Fruit fly (Drosophila melanogaster) S2 (cell line): ENCODE measurements around the gene CG42354.
A peak's percentile ranks its signal among the peaks of the same experiment; 100 is the strongest.

Experiments
- CG8478 ChIP-seq: fragments of >200 bp; optimal IDR thresholded peaks from 2 replicates; lab custom pipeline; 2018
- CTCF ChIP-seq, 2 experiments: fragments of >200 bp; optimal IDR thresholded peaks; 2 replicates each; lab custom pipeline; 2018

CG42354 gene

dm6 chrX:16100726-16101351 is 3.9 kb downstream of the CG42354 start:
- no peak for TF ChIP-seq CG8478 (lab: Kevin White, UChicago)
- TF ChIP-seq CTCF (optimal IDR thresholded peaks at IDR 0.05; lab: Kevin White, UChicago): no peak

DNA sequence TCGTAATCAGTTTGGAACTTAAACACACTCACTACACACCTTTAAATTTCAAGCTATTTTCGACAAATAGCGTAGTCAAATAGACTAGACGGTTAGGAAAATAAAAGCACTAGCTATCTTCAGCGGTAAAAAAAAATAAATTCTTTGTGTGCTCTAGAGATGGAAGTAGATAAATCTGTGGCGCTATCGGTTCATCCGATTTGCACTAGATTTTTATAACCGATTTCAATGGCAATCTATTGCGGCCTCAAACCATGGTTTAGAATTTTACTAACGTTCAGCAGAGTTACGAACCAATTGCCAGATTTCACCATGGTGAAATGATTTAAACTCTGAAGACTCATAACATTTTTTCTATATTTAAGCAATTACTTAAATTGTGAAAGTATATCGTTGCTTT is 8.3 kb downstream of the CG42354 start:
- TF ChIP-seq CG8478 (lab: Kevin White, UChicago) (no peak), CTCF (optimal IDR thresholded peaks at IDR 0.05; lab: Kevin White, UChicago) (peak; percentile 51 to 71)

DNA sequence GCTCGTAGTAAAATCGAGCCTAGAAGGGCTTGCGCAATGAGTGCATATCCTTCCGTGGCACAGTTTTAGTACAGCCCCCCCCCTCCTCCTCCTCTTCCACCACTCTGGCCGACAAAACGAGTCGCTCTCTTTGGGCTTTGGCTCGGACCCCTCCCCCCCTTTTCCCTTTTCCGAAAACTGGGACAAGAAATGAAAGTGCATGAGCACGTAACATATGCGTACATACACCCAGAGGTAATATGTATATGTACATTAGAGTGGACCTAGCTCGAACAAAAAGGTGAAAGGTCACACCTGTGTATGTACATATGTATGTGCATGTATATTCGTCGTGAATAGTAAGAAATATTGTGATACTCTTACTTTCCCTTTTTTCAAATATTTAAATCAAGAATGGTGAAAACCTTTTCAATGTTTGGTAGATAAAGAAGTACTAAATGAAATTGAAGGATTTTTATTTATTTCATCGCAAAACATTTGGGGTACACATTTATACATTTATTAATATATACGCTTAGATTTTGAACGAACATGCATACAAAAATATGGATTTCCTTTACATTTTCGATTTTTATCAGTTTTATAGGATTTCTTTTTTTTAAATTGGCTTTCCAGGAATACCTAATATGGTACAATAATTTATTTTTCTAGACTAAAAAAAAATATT is 12.0 kb downstream of the CG42354 start:
- TF ChIP-seq CTCF (optimal IDR thresholded peaks at IDR 0.05; lab: Kevin White, UChicago) (no peak), CG8478 (lab: Kevin White, UChicago) (no peak)

DNA sequence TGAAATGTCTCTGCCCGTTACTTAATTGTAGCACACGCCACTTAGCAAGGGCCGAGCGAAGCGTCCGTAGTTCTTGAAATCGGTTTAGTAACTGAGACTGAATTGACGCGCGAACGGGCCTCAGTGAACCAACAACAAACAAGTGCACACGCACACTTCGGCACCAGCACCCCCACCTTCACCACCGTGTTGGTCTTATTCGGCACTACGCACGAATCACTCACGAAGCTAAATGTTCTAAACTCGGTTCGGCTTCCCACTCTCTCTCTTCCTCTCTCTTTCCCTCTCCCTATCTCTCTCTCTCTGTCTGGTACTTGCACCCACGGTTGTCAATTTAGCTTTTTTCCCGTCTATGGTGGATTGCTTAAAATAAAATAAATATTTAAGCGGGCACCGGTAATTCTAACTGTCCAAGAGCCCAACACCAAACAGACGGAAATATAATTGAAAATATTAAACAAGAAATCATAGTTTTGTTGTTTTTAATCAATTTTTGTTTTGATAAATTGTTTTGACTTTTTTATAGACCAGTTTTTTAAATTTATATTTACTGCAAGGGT is 13.2 kb downstream of the CG42354 start, which contains the start of gene Tob:
TSS of gene Tob (minus strand) at position 65 of the 560 bp plus-strand sequence.
- no peak for TF ChIP-seq CG8478 (lab: Kevin White, UChicago)
- TF ChIP-seq CTCF (optimal IDR thresholded peaks at IDR 0.05; lab: Kevin White, UChicago): no peak

DNA sequence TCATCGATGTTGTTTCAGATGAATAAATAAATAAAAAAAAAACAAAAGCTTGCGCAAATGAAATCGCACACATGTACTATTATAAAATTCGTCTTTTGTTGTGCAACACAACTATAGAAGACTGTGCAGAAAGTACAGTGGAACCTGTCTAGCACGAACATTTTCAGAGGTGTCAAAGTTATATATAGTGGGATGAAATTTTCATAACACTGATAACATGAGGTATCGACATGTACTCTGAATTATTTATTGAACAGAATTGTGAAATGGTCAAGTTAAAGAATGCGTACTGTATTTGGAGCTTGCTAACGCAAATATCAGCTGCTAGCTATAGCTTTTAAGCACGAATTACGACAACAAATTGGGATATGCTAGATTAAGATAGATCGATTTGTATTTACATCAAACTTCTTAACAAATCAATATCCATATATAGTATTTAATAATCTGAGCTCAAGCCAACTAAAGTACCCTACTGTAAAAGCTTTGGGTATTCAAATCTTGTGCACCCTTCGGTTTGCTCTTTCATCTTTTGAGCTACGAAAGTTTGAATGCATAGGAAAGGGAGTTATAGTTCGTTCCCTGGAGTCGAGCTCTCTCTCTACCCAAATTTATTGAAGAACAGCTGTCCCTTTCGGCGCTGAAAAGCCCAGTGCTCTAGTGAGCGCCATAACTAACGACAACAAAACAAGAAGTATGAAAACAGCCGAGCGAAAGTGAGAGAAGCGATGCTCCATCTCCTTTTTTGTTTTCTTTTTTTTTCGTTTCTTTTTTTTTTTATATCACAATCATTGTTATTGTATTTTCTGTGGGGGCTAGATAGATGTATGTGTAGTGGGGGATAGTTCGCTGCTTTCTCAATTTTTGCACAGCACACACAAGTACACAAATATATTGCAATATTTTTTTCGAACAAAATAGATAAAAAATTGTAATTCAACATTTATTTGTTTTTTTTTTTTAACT is 14.3 kb downstream of the CG42354 start:
- TF ChIP-seq CG8478 (lab: Kevin White, UChicago): no peak
- TF ChIP-seq CTCF (optimal IDR thresholded peaks at IDR 0.05; lab: Kevin White, UChicago): no peak

- no peak for TF ChIP-seq CTCF (optimal IDR thresholded peaks at IDR 0.05; lab: Kevin White, UChicago)
- TF ChIP-seq CG8478 (lab: Kevin White, UChicago): no peak
Observed at dm6 chrX:16089012-16089963, 15.5 kb downstream of the CG42354 start.

DNA sequence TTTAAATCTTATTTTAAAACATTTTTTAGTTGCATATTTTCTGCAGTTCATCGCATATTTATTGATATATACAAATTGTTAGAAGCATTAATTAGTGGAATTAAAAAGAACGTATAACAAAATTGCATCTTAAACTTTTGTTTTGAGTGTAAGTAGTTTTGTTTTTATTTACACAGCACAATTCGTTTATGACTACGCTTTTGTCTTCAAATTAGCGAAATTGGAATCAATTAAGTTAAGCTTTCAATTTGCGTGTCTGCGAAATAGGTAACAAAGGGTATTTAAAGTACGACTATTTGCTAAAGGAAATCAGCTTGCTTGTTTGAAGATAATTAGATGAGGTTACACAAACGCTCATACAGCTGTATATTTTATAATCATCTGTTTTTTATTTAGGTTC is 16.5 kb downstream of the CG42354 start:
- TF ChIP-seq CG8478 (lab: Kevin White, UChicago): no peak
- no peak for TF ChIP-seq CTCF (optimal IDR thresholded peaks at IDR 0.05; lab: Kevin White, UChicago)

DNA sequence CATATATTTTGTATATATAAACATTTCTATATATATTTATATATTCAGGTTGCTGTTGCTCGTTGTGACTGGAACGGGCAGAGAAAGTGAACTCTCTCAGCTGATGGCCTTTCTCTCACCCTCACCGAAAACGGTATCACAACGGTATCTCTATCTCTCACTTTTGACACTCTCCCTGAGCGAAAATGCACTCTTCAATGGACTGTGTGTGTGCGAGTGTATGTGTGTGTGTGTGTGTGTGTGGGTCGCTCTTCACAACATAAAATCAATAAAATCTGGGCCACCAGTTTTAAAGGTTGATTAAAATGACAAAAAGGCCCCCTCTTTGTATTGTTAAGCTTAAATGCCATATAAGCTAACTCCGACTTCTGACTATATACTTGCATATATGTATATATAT is 17.2 kb downstream of the CG42354 start:
- no peak for TF ChIP-seq CTCF (optimal IDR thresholded peaks at IDR 0.05; lab: Kevin White, UChicago)
- TF ChIP-seq CG8478 (lab: Kevin White, UChicago): no peak

DNA sequence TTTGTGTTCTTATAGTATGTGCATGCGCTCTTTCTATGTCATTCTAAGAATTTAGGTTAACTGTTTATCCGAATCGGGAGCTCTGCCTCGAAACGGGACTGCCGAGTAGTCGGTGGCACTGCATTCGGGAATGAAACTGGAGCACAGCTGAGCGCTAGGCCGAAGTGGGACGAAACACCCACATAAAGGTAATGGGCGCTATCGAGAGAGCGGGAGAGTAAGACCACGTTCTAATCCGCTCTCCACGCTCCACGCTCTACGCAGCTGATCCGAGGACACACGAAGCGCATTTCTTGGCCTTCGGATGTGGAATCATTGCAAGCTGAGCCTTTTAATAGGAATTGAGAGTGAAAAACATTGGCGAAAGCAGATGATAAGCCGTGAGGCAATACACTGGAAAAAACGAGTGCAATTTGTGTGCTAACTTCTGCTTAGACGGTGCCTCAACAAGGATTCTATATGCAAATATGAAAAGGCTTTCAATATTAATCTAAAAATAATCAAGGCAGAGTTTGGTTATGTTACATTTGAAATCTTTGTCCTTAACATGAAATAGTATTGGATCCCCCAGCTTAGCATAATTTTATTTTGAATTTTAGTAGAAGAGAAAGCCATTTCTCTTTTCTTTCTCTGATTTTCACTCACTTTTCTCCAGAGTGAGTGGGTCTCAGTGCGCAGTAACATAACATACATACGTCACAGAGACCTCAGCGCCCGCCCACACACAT is 18.7 kb downstream of the CG42354 start:
- TF ChIP-seq CG8478 (lab: Kevin White, UChicago) (no peak), CTCF (optimal IDR thresholded peaks at IDR 0.05; lab: Kevin White, UChicago) (no peak)

DNA sequence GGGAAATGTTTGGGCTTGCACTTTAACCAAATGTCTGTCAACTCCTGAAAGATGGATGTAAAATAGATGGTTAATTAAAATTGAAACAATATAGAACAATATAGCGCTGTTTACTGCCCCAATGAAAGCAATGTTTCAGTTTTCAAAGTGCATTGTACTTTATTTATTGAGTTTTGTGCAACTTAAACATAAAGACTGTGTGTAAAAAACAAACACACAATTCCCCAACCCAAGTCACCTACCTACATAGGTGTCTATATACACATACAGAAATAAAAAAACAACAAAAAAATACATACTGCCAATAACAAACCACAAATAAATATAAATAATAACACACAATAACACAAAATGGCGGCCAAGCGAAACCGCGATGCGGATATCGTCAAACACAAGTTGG is 21.8 kb downstream of the CG42354 start, which contains the start of gene CG8958:
TSS of gene CG8958 (plus strand) at position 301 of the 400 bp plus-strand sequence.
- TF ChIP-seq CTCF (optimal IDR thresholded peaks at IDR 0.05; lab: Kevin White, UChicago) (no peak), CG8478 (lab: Kevin White, UChicago) (no peak)

- TF ChIP-seq CG8478 (lab: Kevin White, UChicago): no peak
- peak in 1 of 2 experiments; percentile 28 for TF ChIP-seq CTCF (optimal IDR thresholded peaks at IDR 0.05; lab: Kevin White, UChicago)
Observed at dm6 chrX:16073375-16073982, 31.3 kb downstream of the CG42354 start, which contains the start of gene Nipsnap. Gene Nipsnap, minus strand, starts transcription at chrX:16073568.
